In genomic region chrV:10951655-10952278, ce11 we compare ENCODE assay signal across 2 worm cellular contexts.
TF ChIP-seq lines count a peak whose summit lies in the region.

TSS of gene F17C11.4 (plus strand) at chrV:10951860.

TF ChIP-seq in whole organism, L2 larva, 48 proteins besides CTCF, POLR2A, EP300 and RAD21 (continued from another document):
- TF ChIP-seq nhr-77 (tag; optimal IDR thresholded peaks at IDR 0.05; lab: Kevin White, UChicago) = no peak
- TF ChIP-seq ZK546.5 (tag; optimal IDR thresholded peaks at IDR 0.05; lab: Kevin White, UChicago) = no peak
- TF ChIP-seq sma-9 (GFP tag; optimal IDR thresholded peaks at IDR 0.05; lab: Kevin White, UChicago) = peak; percentile 96
- no peak for TF ChIP-seq sma-9 (tag; optimal IDR thresholded peaks at IDR 0.05; lab: Kevin White, UChicago)
- peak; percentile 59 for TF ChIP-seq lin-13 (GFP tag; optimal IDR thresholded peaks at IDR 0.05; lab: Kevin White, UChicago)
- TF ChIP-seq lin-39 (tag; optimal IDR thresholded peaks at IDR 0.05; lab: Kevin White, UChicago) = no peak
- TF ChIP-seq blmp-1 (tag; optimal IDR thresholded peaks at IDR 0.05; lab: Kevin White, UChicago; ENCODE audit: insufficient read depth) = peak; percentile 76
- peak; percentile 88 for TF ChIP-seq ztf-4 (tag; optimal IDR thresholded peaks at IDR 0.05; lab: Kevin White, UChicago)
- TF ChIP-seq ama-1 (optimal IDR thresholded peaks at IDR 0.05; lab: Kevin White, UChicago) = peak; percentile 88
- TF ChIP-seq sma-3 (GFP tag; optimal IDR thresholded peaks at IDR 0.05; lab: Kevin White, UChicago) = peak; percentile 75
- no peak for TF ChIP-seq nhr-237 (tag; optimal IDR thresholded peaks at IDR 0.05; lab: Kevin White, UChicago)
- TF ChIP-seq unc-39 (tag; optimal IDR thresholded peaks at IDR 0.05; lab: Kevin White, UChicago) = no peak
- TF ChIP-seq lin-11 (tag; optimal IDR thresholded peaks at IDR 0.05; lab: Kevin White, UChicago) = no peak
- no peak for TF ChIP-seq skn-1 (tag; optimal IDR thresholded peaks at IDR 0.05; lab: Kevin White, UChicago)
- TF ChIP-seq elt-1 (tag; optimal IDR thresholded peaks at IDR 0.05; lab: Kevin White, UChicago) = no peak
- TF ChIP-seq nhr-23 (tag; optimal IDR thresholded peaks at IDR 0.05; lab: Kevin White, UChicago) = no peak
- TF ChIP-seq nhr-129 (tag; optimal IDR thresholded peaks at IDR 0.05; lab: Kevin White, UChicago) = peak; percentile 96
- TF ChIP-seq R02D3.7 (tag; optimal IDR thresholded peaks at IDR 0.05; lab: Kevin White, UChicago) = no peak
- TF ChIP-seq unc-55 (GFP tag; optimal IDR thresholded peaks at IDR 0.05; lab: Kevin White, UChicago) = peak; percentile 4
- TF ChIP-seq ztf-11 (tag; optimal IDR thresholded peaks at IDR 0.05; lab: Kevin White, UChicago) = no peak
- peak; percentile 81 for TF ChIP-seq nhr-21 (tag; optimal IDR thresholded peaks at IDR 0.05; lab: Kevin White, UChicago)
- peak; percentile 86 for TF ChIP-seq Y55F3AM.14 (GFP tag; optimal IDR thresholded peaks at IDR 0.05; lab: Kevin White, UChicago)
- no peak for TF ChIP-seq ceh-82 (tag; optimal IDR thresholded peaks at IDR 0.05; lab: Kevin White, UChicago)
- peak; percentile 91 for TF ChIP-seq F13H6.1 (tag; optimal IDR thresholded peaks at IDR 0.05; lab: Kevin White, UChicago)
- TF ChIP-seq unc-62 (GFP tag; optimal IDR thresholded peaks at IDR 0.05; lab: Kevin White, UChicago) = no peak

TF ChIP-seq in whole organism, L4 larva, 104 proteins besides CTCF, POLR2A, EP300 and RAD21 (continued from another document):
- TF ChIP-seq set-16 (GFP tag; IDR thresholded peaks at IDR 0.05; lab: Robert Waterston, UW) (0 out of 2 replicates have a peak, but pooled peaks have one; percentile 16), unc-62 (GFP tag; optimal IDR thresholded peaks at IDR 0.05 in 1 of 2; lab: Kevin White, UChicago) (peak in 1 of 2 experiments; percentile 99), unc-62 (tag; optimal IDR thresholded peaks at IDR 0.05; lab: Kevin White, UChicago) (no peak), vab-7 (GFP tag; IDR thresholded peaks at IDR 0.05; lab: Robert Waterston, UW) (no peak), ama-1 (optimal IDR thresholded peaks at IDR 0.05; lab: Kevin White, UChicago) (peak; percentile 82), dpl-1 (GFP tag; optimal IDR thresholded peaks at IDR 0.05; lab: Kevin White, UChicago) (peak; percentile 38), dve-1 (tag; optimal IDR thresholded peaks at IDR 0.05; lab: Kevin White, UChicago; ENCODE audit: insufficient read depth) (peak; percentile 74), lin-38 (GFP tag; IDR thresholded peaks at IDR 0.05; lab: Robert Waterston, UW) (peak; percentile 47), pha-4 (GFP tag; IDR thresholded peaks at IDR 0.05; lab: Robert Waterston, UW) (no peak; the same call in 1 of the 2 replicates), pha-4 (tag; optimal IDR thresholded peaks at IDR 0.05; lab: Kevin White, UChicago) (no peak), nhr-6 (tag; optimal IDR thresholded peaks at IDR 0.05; lab: Kevin White, UChicago) (peak; percentile 33), F26F4.8 (GFP tag; conservative IDR thresholded peaks at IDR 0.05; lab: Robert Waterston, UW) (no peak), rbr-2 (tag; optimal IDR thresholded peaks at IDR 0.05; lab: Kevin White, UChicago) (peak; percentile 40), lin-1 (GFP tag; IDR thresholded peaks at IDR 0.05; lab: Robert Waterston, UW) (peak; percentile 44; the same call in 1 of the 2 replicates), lin-15B (tag; optimal IDR thresholded peaks at IDR 0.05; lab: Kevin White, UChicago) (no peak), daf-16 (GFP tag; optimal IDR thresholded peaks at IDR 0.05; lab: Kevin White, UChicago) (peak in 1 of 2 experiments; percentile 76), daf-16 (tag; optimal IDR thresholded peaks at IDR 0.05; lab: Kevin White, UChicago) (peak; percentile 80), nhr-237 (tag; optimal IDR thresholded peaks at IDR 0.05; lab: Kevin White, UChicago) (no peak), lin-39 (tag; optimal IDR thresholded peaks at IDR 0.05; lab: Kevin White, UChicago) (no peak), dmd-6 (GFP tag; IDR thresholded peaks at IDR 0.05; lab: Robert Waterston, UW) (peak; percentile 89), ceh-62 (tag; optimal IDR thresholded peaks at IDR 0.05; lab: Kevin White, UChicago) (no peak), Y105C5A.15 (GFP tag; IDR thresholded peaks at IDR 0.05; lab: Robert Waterston, UW) (no peak), nhr-28 (tag; optimal IDR thresholded peaks at IDR 0.05; lab: Kevin White, UChicago) (peak; percentile 96), php-3 (GFP tag; IDR thresholded peaks at IDR 0.05; lab: Robert Waterston, UW) (peak; percentile 62; the same call in 1 of the 2 replicates), nhr-76 (tag; optimal IDR thresholded peaks at IDR 0.05; lab: Kevin White, UChicago) (peak; percentile 62), aha-1 (tag; lab: Kevin White, UChicago) (peak; percentile 99), F37D6.2 (tag; optimal IDR thresholded peaks at IDR 0.05; lab: Kevin White, UChicago) (no peak), R02D3.7 (tag; optimal IDR thresholded peaks at IDR 0.05; lab: Kevin White, UChicago) (no peak), hif-1 (tag; optimal IDR thresholded peaks at IDR 0.05; lab: Kevin White, UChicago) (peak; percentile 41 to 74), spr-1 (tag; optimal IDR thresholded peaks at IDR 0.05; lab: Kevin White, UChicago) (peak; percentile 10), Y75B8A.6 (GFP tag; IDR thresholded peaks at IDR 0.05; lab: Robert Waterston, UW) (peak; percentile 47; the same call in 1 of the 2 replicates), skn-1 (tag; optimal IDR thresholded peaks at IDR 0.05; lab: Kevin White, UChicago) (no peak), zfp-3 (GFP tag; conservative IDR thresholded peaks at IDR 0.05; lab: Robert Waterston, UW) (peak; percentile 57; the same call in 1 of the 2 replicates), nhr-11 (tag; optimal IDR thresholded peaks at IDR 0.05; lab: Kevin White, UChicago) (peak; percentile 87), daf-8 (GFP tag; IDR thresholded peaks at IDR 0.05; lab: Robert Waterston, UW) (no peak), gei-8 (GFP tag; optimal IDR thresholded peaks at IDR 0.05; lab: Kevin White, UChicago) (no peak), Y48G9A.11 (GFP tag; IDR thresholded peaks at IDR 0.05; lab: Robert Waterston, UW) (no peak), madf-9 (GFP tag; conservative IDR thresholded peaks at IDR 0.05; lab: Robert Waterston, UW) (no peak), snpc-4 (tag; optimal IDR thresholded peaks at IDR 0.05; lab: Kevin White, UChicago) (no peak), hlh-30 (tag; optimal IDR thresholded peaks at IDR 0.05; lab: Kevin White, UChicago; ENCODE audit: insufficient read depth) (peak; percentile 96), T20F7.1 (GFP tag; optimal IDR thresholded peaks at IDR 0.05; lab: Kevin White, UChicago) (peak; percentile 64), D1046.2 (GFP tag; IDR thresholded peaks at IDR 0.05; lab: Robert Waterston, UW) (0 out of 2 replicates have a peak, but pooled peaks have one; percentile 12), dmd-8 (GFP tag; IDR thresholded peaks at IDR 0.05; lab: Robert Waterston, UW) (no peak), mxl-2 (GFP tag; conservative IDR thresholded peaks at IDR 0.05; lab: Robert Waterston, UW) (peak; percentile 60; the same call in 1 of the 2 replicates), nhr-102 (tag; optimal IDR thresholded peaks at IDR 0.05; lab: Kevin White, UChicago) (peak; percentile 6)
TF ChIP-seq in whole organism, L4 larva: peak in this region for 40.
